Worm (Caenorhabditis elegans) whole organism, late embryonic: ENCODE measurements around the gene M110.8.
A peak's percentile ranks its signal among the peaks of the same experiment; 100 is the strongest.

Experiments used
- C38D4.7 ChIP-seq: fragments of 200-800 bp; sonication (Bioruptor generic); optimal IDR thresholded peaks from 2 replicates; lab custom pipeline; 2018; ENCODE audit warnings: mild to moderate bottlenecking, missing genetic modification characterization, moderate library complexity, missing compliant biosample characterization
- T23F11.4 ChIP-seq: fragments of 200-800 bp; sonication (Bioruptor generic); optimal IDR thresholded peaks from 2 replicates; lab custom pipeline; 2018; ENCODE audit warnings: mild to moderate bottlenecking, missing genetic modification characterization, missing compliant biosample characterization
- ama-1 ChIP-seq: fragments of 150-350 bp; optimal IDR thresholded peaks from 2 replicates; lab custom pipeline; 2014
- ceh-14 ChIP-seq: sonication (generic microtip); optimal IDR thresholded peaks from 2 replicates; lab custom pipeline; 2016; ENCODE audit warnings: missing genotype, missing genetic modification characterization, missing compliant biosample characterization
- ceh-18 ChIP-seq: sonication (generic microtip); optimal IDR thresholded peaks from 2 replicates; lab custom pipeline; 2016; ENCODE audit warnings: missing genetic modification characterization, missing compliant biosample characterization
- ceh-19 ChIP-seq: fragments of 200-800 bp; sonication (Bioruptor generic); optimal IDR thresholded peaks from 2 replicates; lab custom pipeline; 2018; ENCODE audit warnings: mild to moderate bottlenecking, missing genetic modification characterization, missing compliant biosample characterization
- ceh-2 ChIP-seq: sonication (generic microtip); optimal IDR thresholded peaks from 2 replicates; lab custom pipeline; 2016; ENCODE audit warnings: missing genotype, missing genetic modification characterization, missing compliant biosample characterization
- ceh-30 ChIP-seq: fragments of 150-350 bp; optimal IDR thresholded peaks from 2 replicates; lab custom pipeline; 2014; ENCODE audit warnings: missing biosample characterization, missing genetic modification characterization
- ceh-31 ChIP-seq: sonication (generic microtip); optimal IDR thresholded peaks from 2 replicates; lab custom pipeline; 2016; ENCODE audit warnings: missing genetic modification characterization, missing compliant biosample characterization
- ceh-34 ChIP-seq: sonication (generic microtip); optimal IDR thresholded peaks from 2 replicates; lab custom pipeline; 2016; ENCODE audit warnings: mild to moderate bottlenecking, missing genetic modification characterization, missing compliant biosample characterization
- che-1 ChIP-seq: sonication (generic microtip); optimal IDR thresholded peaks from 2 replicates; lab custom pipeline; 2016; ENCODE audit warnings: mild to moderate bottlenecking, missing genetic modification characterization, missing compliant biosample characterization
- dmd-4 ChIP-seq: sonication (generic microtip); optimal IDR thresholded peaks from 2 replicates; lab custom pipeline; 2016; ENCODE audit warnings: borderline replicate concordance, missing genetic modification characterization, missing compliant biosample characterization
- elt-2 ChIP-seq: sonication (generic microtip); optimal IDR thresholded peaks from 2 replicates; lab custom pipeline; 2016; ENCODE audit warnings: missing genetic modification reagents, missing genetic modification characterization, missing compliant biosample characterization
- elt-4 ChIP-seq: sonication (generic microtip); optimal IDR thresholded peaks from 2 replicates; lab custom pipeline; 2016; ENCODE audit warnings: missing genetic modification characterization, missing compliant biosample characterization
- ets-4 ChIP-seq: sonication (generic microtip); optimal IDR thresholded peaks from 2 replicates; lab custom pipeline; 2016; ENCODE audit warnings: missing genetic modification characterization, missing compliant biosample characterization
- fax-1 ChIP-seq: sonication (generic microtip); optimal IDR thresholded peaks from 2 replicates; lab custom pipeline; 2016; ENCODE audit warnings: missing genotype, missing genetic modification characterization, missing compliant biosample characterization
- gmeb-2 ChIP-seq: sonication (generic microtip); optimal IDR thresholded peaks from 2 replicates; lab custom pipeline; 2016; ENCODE audit warnings: missing genetic modification characterization, inconsistent platforms, missing compliant biosample characterization
- hlh-13 ChIP-seq: fragments of 200-800 bp; sonication (Bioruptor generic); optimal IDR thresholded peaks from 2 replicates; lab custom pipeline; 2018; ENCODE audit warnings: mild to moderate bottlenecking, missing genetic modification characterization, missing compliant biosample characterization
- hlh-15 ChIP-seq: sonication (generic microtip); optimal IDR thresholded peaks from 2 replicates; lab custom pipeline; 2016; ENCODE audit warnings: missing genetic modification characterization, missing compliant biosample characterization
- hlh-30 ChIP-seq: sonication (generic microtip); optimal IDR thresholded peaks from 2 replicates; lab custom pipeline; 2017; ENCODE audit warnings: antibody characterized with exemption, missing genetic modification characterization, missing compliant biosample characterization; ENCODE audit not compliant: insufficient read depth
- hlh-8 ChIP-seq: sonication (generic microtip); optimal IDR thresholded peaks from 2 replicates; lab custom pipeline; 2016; ENCODE audit warnings: missing genotype, missing genetic modification characterization, missing compliant biosample characterization
- lin-11 ChIP-seq: fragments of 200-800 bp; sonication (Bioruptor generic); optimal IDR thresholded peaks from 2 replicates; lab custom pipeline; 2018; ENCODE audit warnings: mild to moderate bottlenecking, missing genetic modification characterization, missing compliant biosample characterization
- mec-3 ChIP-seq: sonication (generic microtip); optimal IDR thresholded peaks from 2 replicates; lab custom pipeline; 2016; ENCODE audit warnings: borderline replicate concordance, missing genetic modification characterization, missing compliant biosample characterization
- nfya-1 ChIP-seq: sonication (generic microtip); optimal IDR thresholded peaks from 2 replicates; lab custom pipeline; 2017; ENCODE audit warnings: missing genetic modification characterization, mild to moderate bottlenecking, missing compliant biosample characterization, antibody characterized with exemption, moderate library complexity
- nhr-232 ChIP-seq: sonication (generic microtip); optimal IDR thresholded peaks from 2 replicates; lab custom pipeline; 2016; ENCODE audit warnings: missing genetic modification characterization, missing compliant biosample characterization
- pat-9 ChIP-seq: fragments of 200-800 bp; sonication (Bioruptor generic); optimal IDR thresholded peaks from 2 replicates; lab custom pipeline; 2018; ENCODE audit warnings: mild to moderate bottlenecking, missing genetic modification characterization, moderate library complexity, missing compliant biosample characterization
- pax-1 ChIP-seq: fragments of 150-350 bp; optimal IDR thresholded peaks from 2 replicates; lab custom pipeline; 2014; ENCODE audit warnings: missing biosample characterization, missing genetic modification characterization
- rnt-1 ChIP-seq: sonication (generic microtip); optimal IDR thresholded peaks from 2 replicates; lab custom pipeline; 2016; ENCODE audit warnings: missing genetic modification characterization, missing compliant biosample characterization
- sdc-2 ChIP-seq: sonication (generic microtip); optimal IDR thresholded peaks from 2 replicates; lab custom pipeline; 2016; ENCODE audit warnings: missing genotype, missing genetic modification characterization, missing compliant biosample characterization
- sox-2 ChIP-seq: fragments of 200-800 bp; sonication (Bioruptor generic); IDR thresholded peaks from 2 replicates; pipeline ENCODE4 v1.3.6; 2022; ENCODE audit warnings: missing genetic modification reagents, missing genetic modification characterization, missing compliant biosample characterization
- tbx-2 ChIP-seq: sonication (generic microtip); optimal IDR thresholded peaks from 2 replicates; lab custom pipeline; 2016; ENCODE audit warnings: missing genetic modification characterization, missing compliant biosample characterization
- tbx-7 ChIP-seq: sonication (generic microtip); optimal IDR thresholded peaks from 2 replicates; lab custom pipeline; 2016; ENCODE audit warnings: missing genotype, missing genetic modification characterization, missing compliant biosample characterization
- ttx-3 ChIP-seq: sonication (generic microtip); optimal IDR thresholded peaks from 2 replicates; lab custom pipeline; 2016; ENCODE audit warnings: missing genetic modification reagents, missing genetic modification characterization, missing compliant biosample characterization
- unc-55 ChIP-seq: sonication (generic microtip); optimal IDR thresholded peaks from 2 replicates; lab custom pipeline; 2017; ENCODE audit warnings: missing biosample characterization, missing genetic modification reagents, missing genetic modification characterization
- zip-5 ChIP-seq: sonication (generic microtip); optimal IDR thresholded peaks from 2 replicates; lab custom pipeline; 2016; ENCODE audit warnings: missing genetic modification characterization, missing compliant biosample characterization

M110.8 gene

DNA sequence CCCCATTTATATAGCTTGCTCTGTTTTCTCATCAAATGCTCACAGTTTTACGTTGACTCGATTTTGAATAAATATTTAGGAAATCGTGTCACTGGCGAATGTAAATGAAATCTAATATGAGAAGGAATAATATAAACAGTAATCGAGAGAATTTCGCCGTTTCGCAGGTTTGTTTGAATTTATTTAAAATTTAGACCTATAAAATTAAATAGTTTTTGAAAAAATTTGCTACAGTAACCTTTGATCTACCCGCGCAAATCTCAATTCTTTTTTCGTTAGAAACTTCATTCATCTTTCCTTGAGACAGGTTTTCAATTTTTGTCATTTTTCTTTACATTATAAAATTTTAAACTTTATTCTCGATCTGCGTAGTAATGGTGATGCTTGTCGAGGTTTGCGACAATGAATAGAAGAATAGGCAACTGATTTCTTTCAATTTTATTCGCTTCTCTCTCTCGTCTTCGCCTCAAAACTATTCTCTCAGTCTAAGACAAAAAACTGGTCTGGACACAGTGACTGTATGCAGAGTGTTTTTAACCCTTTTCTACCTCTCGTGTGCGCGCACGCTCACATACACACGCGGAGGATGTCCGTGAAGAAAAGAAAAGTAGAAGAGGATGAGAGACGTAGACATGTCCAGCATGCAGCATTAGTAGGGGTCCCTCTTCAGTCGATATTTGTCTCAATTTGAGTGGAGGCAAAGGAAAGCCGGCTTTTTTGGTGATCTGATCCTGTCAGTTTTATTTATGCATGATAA, 13.1 kb upstream of the M110.8 start, which contains the start of gene dab-1:
Gene dab-1, plus strand, starts transcription at position 78 of the 757 bp plus-strand sequence.
- TF ChIP-seq elt-2, result peak; percentile 3
- peak; percentile 37 for TF ChIP-seq ceh-19 (GFP tag; lab: Kevin White, UChicago)
- no peak for TF ChIP-seq elt-4 (tag; lab: Kevin White, UChicago)
- no peak for TF ChIP-seq ceh-18 (tag; lab: Kevin White, UChicago)
- peak; percentile 6 for TF ChIP-seq ceh-31 (tag; lab: Kevin White, UChicago)
- TF ChIP-seq unc-55, result peak; percentile 30
- TF ChIP-seq hlh-30 (tag; lab: Kevin White, UChicago), result peak; percentile 49
- peak; percentile 32 for TF ChIP-seq nfya-1 (tag; lab: Kevin White, UChicago)
- no peak for TF ChIP-seq ttx-3 (tag; lab: Kevin White, UChicago)

DNA sequence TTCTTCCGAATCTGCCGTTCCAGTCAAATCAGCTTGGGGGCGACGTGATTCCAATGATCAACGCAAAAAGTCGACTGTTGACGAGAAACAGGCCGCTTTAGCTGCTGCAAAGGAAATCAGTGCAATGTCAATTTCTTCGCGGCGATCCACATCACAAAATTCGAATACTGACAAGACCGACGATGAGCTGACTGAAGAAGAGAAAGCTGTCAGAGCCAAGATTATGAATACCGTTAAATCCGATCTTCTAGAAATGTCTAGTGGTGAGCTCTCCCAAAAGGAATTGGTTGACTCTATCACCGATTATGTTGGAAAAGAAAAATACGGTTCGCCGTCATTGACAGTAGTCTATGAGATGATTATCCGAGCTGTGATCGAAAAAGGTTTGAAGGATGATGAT, 10.9 kb upstream of the M110.8 start:
- TF ChIP-seq ama-1 (lab: Kevin White, UChicago) (no peak), C38D4.7 (GFP tag; lab: Kevin White, UChicago) (no peak), hlh-15 (tag; lab: Kevin White, UChicago) (no peak), tbx-2 (no peak), sdc-2 (tag; lab: Kevin White, UChicago) (no peak), tbx-7 (tag; lab: Kevin White, UChicago) (no peak), unc-55 (no peak), fax-1 (tag; lab: Kevin White, UChicago) (no peak), zip-5 (no peak), hlh-13 (no peak), ceh-2 (tag; lab: Kevin White, UChicago) (no peak), nhr-232 (tag; lab: Kevin White, UChicago) (no peak)

DNA sequence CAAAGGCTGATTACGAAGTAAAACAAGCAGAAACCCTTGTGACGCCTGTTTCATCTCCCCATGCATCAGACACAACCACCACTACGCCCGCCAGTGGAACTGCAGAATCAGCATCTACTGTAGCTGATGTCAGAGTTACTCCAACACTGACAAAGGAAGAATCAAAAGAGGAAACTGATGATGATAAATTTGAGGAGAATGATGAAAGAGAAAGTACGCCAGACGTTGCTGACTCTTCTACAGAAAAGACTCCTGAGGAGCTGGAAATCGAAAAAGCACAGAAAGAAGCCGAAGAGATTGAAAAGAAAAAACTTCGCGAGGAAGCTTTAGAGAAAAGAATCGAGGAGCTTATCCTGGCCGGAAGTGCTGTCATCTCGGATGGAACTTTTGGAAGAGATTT, 8.9 kb upstream of the M110.8 start:
- no peak for TF ChIP-seq mec-3 (tag; lab: Kevin White, UChicago)
- no peak for TF ChIP-seq zip-5
- TF ChIP-seq ceh-30 (tag; lab: Kevin White, UChicago), result no peak
- no peak for TF ChIP-seq ceh-18 (tag; lab: Kevin White, UChicago)
- TF ChIP-seq lin-11 (tag; lab: Kevin White, UChicago), result no peak
- TF ChIP-seq ets-4 (tag; lab: Kevin White, UChicago), result no peak
- no peak for TF ChIP-seq che-1 (tag; lab: Kevin White, UChicago)
- TF ChIP-seq hlh-8, result no peak
- TF ChIP-seq ceh-14, result no peak
- no peak for TF ChIP-seq tbx-7 (tag; lab: Kevin White, UChicago)
- no peak for TF ChIP-seq pat-9 (tag; lab: Kevin White, UChicago)

DNA sequence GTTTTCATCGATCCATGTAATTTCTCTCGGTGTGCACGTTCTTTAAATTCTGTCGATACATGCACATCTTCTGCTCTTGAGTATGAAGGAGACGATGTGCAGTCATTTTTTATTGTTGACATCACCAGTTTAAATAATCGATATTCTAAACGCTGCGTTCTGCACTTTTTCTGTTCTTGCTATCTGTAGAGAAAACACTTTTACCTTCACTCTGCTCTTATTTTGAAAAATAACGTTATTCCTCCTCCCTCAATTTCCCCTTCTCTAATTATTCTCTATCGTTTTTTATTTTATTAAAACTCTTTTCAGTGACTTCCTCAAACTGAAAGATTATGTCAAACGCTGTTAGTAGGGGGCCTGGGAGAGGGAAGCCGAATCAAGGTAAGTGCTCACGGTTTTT, 7.5 kb upstream of the M110.8 start, which contains the start of gene ifg-1:
Gene ifg-1, plus strand, starts transcription at position 301 of the 400 bp plus-strand sequence.
- TF ChIP-seq dmd-4 (tag; lab: Kevin White, UChicago) (no peak), rnt-1 (tag; lab: Kevin White, UChicago) (no peak), gmeb-2 (tag; lab: Kevin White, UChicago) (no peak), mec-3 (tag; lab: Kevin White, UChicago) (no peak), ttx-3 (tag; lab: Kevin White, UChicago) (no peak), pax-1 (tag; lab: Kevin White, UChicago) (no peak), ceh-14 (no peak), elt-2 (no peak), tbx-2 (no peak), sox-2 (GFP tag; lab: Robert Waterston, UW) (no peak), fax-1 (tag; lab: Kevin White, UChicago) (no peak), che-1 (tag; lab: Kevin White, UChicago) (no peak), lin-11 (tag; lab: Kevin White, UChicago) (no peak), T23F11.4 (GFP tag; lab: Kevin White, UChicago) (no peak), ceh-34 (tag; lab: Kevin White, UChicago) (no peak)
